Fruit fly (Drosophila melanogaster) whole organism, prepupa: Measurements from ENCODE around the gene CG14142.

Source experiments
- CG6808 ChIP-seq: fragments of 200-800 bp; sonication (Bioruptor generic); optimal IDR thresholded peaks from 3 replicates; lab custom pipeline; 2017; ENCODE audit warnings: missing biosample characterization, missing genetic modification characterization, mild to moderate bottlenecking, moderate library complexity, missing genetic modification reagents
- CG6854 ChIP-seq: fragments of 200-800 bp; sonication (Bioruptor generic); optimal IDR thresholded peaks from 2 replicates; lab custom pipeline; 2017; ENCODE audit warnings: missing biosample characterization, mild to moderate bottlenecking, missing genetic modification characterization
- CG7368 ChIP-seq: fragments of 200-800 bp; sonication (Bioruptor generic); optimal IDR thresholded peaks from 3 replicates; lab custom pipeline; 2016; ENCODE audit warnings: missing biosample characterization, missing genetic modification characterization
- Hr4 ChIP-seq: fragments of 200-800 bp; sonication (Bioruptor generic); optimal IDR thresholded peaks from 3 replicates; lab custom pipeline; 2016; ENCODE audit warnings: missing biosample characterization, missing genetic modification characterization

dm6 chr3L:11210517-11210916 is 37.2 kb downstream of the CG14142 start, which contains the start of the genes Ube3a and CG7600:
- TF ChIP-seq CG7368 (GFP tag; lab: Kevin White, UChicago) (no peak), Hr4 (GFP tag; lab: Kevin White, UChicago) (no peak), CG6854 (GFP tag; lab: Kevin White, UChicago) (peak; percentile 61), CG6808 (GFP tag; lab: Kevin White, UChicago) (no peak)
